Worm (Caenorhabditis elegans) whole organism, mixed stage, embryonic: Measurements from ENCODE around the gene F16F9.4.

Experiments used
- bed-3 ChIP-seq: fragments of 200-800 bp; sonication (Bioruptor generic); optimal IDR thresholded peaks from 3 replicates; lab custom pipeline; 2018; ENCODE audit warnings: mild to moderate bottlenecking, missing genetic modification characterization, moderate library complexity, missing compliant biosample characterization
- blmp-1 ChIP-seq: fragments of 150-350 bp; optimal IDR thresholded peaks from 2 replicates; lab custom pipeline; 2014; ENCODE audit warnings: missing biosample characterization, missing genetic modification characterization
- flh-1 ChIP-seq: fragments of 200-800 bp; sonication (Bioruptor generic); optimal IDR thresholded peaks from 2 replicates; lab custom pipeline; 2018; ENCODE audit warnings: mild to moderate bottlenecking, missing genetic modification characterization, moderate library complexity, missing compliant biosample characterization
- hlh-1 ChIP-seq: fragments of 150-350 bp; optimal IDR thresholded peaks from 2 replicates; lab custom pipeline; 2014; ENCODE audit warnings: missing biosample characterization, missing genetic modification reagents, missing genetic modification characterization
- mep-1 ChIP-seq: fragments of 150-350 bp; optimal IDR thresholded peaks from 2 replicates; lab custom pipeline; 2017; ENCODE audit warnings: missing biosample characterization, missing genetic modification reagents, missing genetic modification characterization, inconsistent platforms
- nhr-237 ChIP-seq: fragments of 150-350 bp; optimal IDR thresholded peaks from 2 replicates; lab custom pipeline; 2014; ENCODE audit warnings: missing biosample characterization, missing genetic modification characterization
- nhr-28 ChIP-seq: fragments of 150-350 bp; optimal IDR thresholded peaks from 2 replicates; lab custom pipeline; 2014; ENCODE audit warnings: missing biosample characterization, missing genetic modification characterization
- unc-120 ChIP-seq: sonication (generic microtip); optimal IDR thresholded peaks from 2 replicates; lab custom pipeline; 2017; ENCODE audit warnings: missing genetic modification characterization, missing compliant biosample characterization; ENCODE audit not compliant: poor library complexity, severe bottlenecking
- unc-39 ChIP-seq: fragments of 150-350 bp; optimal IDR thresholded peaks from 2 replicates; lab custom pipeline; 2014; ENCODE audit warnings: missing biosample characterization, missing genetic modification characterization
- unc-62 ChIP-seq: fragments of 150-350 bp; optimal IDR thresholded peaks from 2 replicates; lab custom pipeline; 2014; ENCODE audit warnings: missing biosample characterization, missing genetic modification reagents, missing genetic modification characterization
- zip-8 ChIP-seq: fragments of 150-350 bp; optimal IDR thresholded peaks from 2 replicates; lab custom pipeline; 2014; ENCODE audit warnings: missing biosample characterization, missing genetic modification characterization

DNA sequence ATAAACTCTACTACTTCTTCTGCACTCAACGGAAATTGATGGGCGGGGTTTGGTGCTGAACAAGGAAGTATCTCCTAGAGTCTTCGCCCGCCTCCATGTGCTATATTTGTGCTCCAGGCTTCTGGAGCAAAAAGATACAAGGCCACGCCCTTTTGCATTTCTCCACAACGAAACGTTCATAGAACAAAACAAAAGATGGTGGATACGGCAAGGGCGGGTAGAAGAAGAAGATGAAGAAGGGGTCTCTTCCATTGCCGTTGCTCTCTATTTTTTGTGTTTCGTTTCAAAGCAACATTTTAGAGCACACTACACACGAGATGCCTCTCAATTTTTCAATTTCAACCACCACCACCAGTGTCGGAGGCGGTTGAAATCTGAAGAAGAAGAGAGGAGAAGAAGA, 13.1 kb upstream of the F16F9.4 start:
- TF ChIP-seq nhr-237 (no peak), blmp-1 (no peak), zip-8 (tag; lab: Kevin White, UChicago) (no peak), hlh-1 (tag; lab: Kevin White, UChicago) (no peak), bed-3 (GFP tag; lab: Kevin White, UChicago) (no peak), mep-1 (tag; lab: Kevin White, UChicago) (no peak), unc-39 (tag; lab: Kevin White, UChicago) (no peak), unc-120 (tag; lab: Kevin White, UChicago) (no peak), nhr-28 (tag; lab: Kevin White, UChicago) (no peak), flh-1 (GFP tag; lab: Kevin White, UChicago) (no peak), unc-62 (GFP tag; lab: Kevin White, UChicago) (no peak)
